Worm (Caenorhabditis elegans): ENCODE data around the gene K06H7.8.

DNA sequence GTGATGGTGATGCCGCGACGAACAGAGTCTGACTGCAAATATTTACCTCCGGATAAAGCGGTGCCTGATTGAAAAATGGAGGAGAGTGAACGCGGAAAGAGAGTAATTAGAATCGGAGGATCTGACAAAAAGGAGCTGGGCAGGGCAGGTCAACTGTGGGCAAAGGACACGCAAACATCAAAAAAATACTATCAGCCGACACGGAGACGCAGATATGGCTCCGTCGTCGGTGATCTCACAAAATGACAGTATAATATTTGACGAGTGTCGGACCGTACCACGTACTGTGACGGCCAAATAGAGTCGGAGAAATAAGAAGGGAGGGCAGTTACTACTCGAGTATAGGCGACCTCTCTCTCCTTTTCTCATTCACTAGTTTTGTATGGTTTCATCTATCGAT is 34.5 kb upstream of the K06H7.8 start:
- TF ChIP-seq klf-2 (GFP tag; conservative IDR thresholded peaks at IDR 0.05) (no peak), flt-1 (GFP tag; IDR thresholded peaks at IDR 0.05) (no peak), ztf-29 (GFP tag; IDR thresholded peaks at IDR 0.05) (no peak), med-1 (GFP tag; optimal IDR thresholded peaks at IDR 0.05; ENCODE audit: insufficient read depth) (no peak), tab-1 (GFP tag; IDR thresholded peaks at IDR 0.05) (no peak), T22C8.4 (GFP tag; IDR thresholded peaks at IDR 0.05) (no peak), ztf-23 (GFP tag; IDR thresholded peaks at IDR 0.05) (no peak), cog-1 (tag; optimal IDR thresholded peaks at IDR 0.05) (no peak)
